Fruit fly (Drosophila melanogaster) whole organism, prepupa: ENCODE measurements around the gene CG33511.

ENCODE experiments used
- CG4318 ChIP-seq: fragments of 200-800 bp; sonication (Bioruptor generic); optimal IDR thresholded peaks from 3 replicates; lab custom pipeline; 2017; ENCODE audit warnings: missing biosample characterization, mild to moderate bottlenecking, missing genetic modification characterization
- CG7368 ChIP-seq: fragments of 200-800 bp; sonication (Bioruptor generic); optimal IDR thresholded peaks from 3 replicates; lab custom pipeline; 2016; ENCODE audit warnings: missing biosample characterization, missing genetic modification characterization
- Eip78C ChIP-seq: fragments of 200-800 bp; sonication (Bioruptor generic); peaks from one replicate; lab custom pipeline; 2016; ENCODE audit warnings: missing biosample characterization, missing genetic modification characterization
- Hr39 ChIP-seq: fragments of 200-800 bp; sonication (Bioruptor generic); optimal IDR thresholded peaks from 2 replicates; lab custom pipeline; 2016; ENCODE audit warnings: missing biosample characterization, missing genetic modification characterization
- fd59A ChIP-seq: fragments of 200-800 bp; sonication (Bioruptor generic); optimal IDR thresholded peaks from 2 replicates; lab custom pipeline; 2017; ENCODE audit warnings: missing biosample characterization, mild to moderate bottlenecking, missing genetic modification characterization, missing genetic modification reagents

DNA sequence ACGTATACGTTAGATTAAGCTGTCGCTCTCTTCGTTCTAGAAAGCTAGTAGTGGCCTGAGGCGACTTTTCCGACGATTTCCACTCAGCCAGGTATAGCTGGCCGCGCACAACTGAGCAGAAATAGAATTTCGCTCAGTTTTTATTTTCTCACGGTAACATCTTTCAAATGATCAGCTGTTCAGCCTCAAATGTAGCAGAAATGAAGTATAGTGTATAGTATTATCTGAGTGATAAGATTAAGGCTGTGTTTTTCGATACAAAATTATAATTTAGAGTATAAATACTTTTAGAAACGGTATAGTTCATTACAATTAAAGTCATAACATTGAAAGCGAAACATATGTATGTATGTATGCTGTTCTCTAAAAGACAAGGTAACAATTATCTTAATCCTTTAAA is 4.1 kb upstream of the CG33511 start, which contains the start of gene CG33509:
- no peak for TF ChIP-seq CG4318 (GFP tag; lab: Kevin White, UChicago)
- no peak for TF ChIP-seq Hr39 (GFP tag; lab: Kevin White, UChicago)
- no peak for TF ChIP-seq fd59A
- TF ChIP-seq CG7368 (GFP tag; lab: Kevin White, UChicago): no peak
- TF ChIP-seq Eip78C (GFP tag; lab: Kevin White, UChicago): no peak
